Fruit fly (Drosophila melanogaster): ENCODE measurements around the gene Spn38F.
A peak's percentile ranks its signal among the peaks of the same experiment; 100 is the strongest.

DNA sequence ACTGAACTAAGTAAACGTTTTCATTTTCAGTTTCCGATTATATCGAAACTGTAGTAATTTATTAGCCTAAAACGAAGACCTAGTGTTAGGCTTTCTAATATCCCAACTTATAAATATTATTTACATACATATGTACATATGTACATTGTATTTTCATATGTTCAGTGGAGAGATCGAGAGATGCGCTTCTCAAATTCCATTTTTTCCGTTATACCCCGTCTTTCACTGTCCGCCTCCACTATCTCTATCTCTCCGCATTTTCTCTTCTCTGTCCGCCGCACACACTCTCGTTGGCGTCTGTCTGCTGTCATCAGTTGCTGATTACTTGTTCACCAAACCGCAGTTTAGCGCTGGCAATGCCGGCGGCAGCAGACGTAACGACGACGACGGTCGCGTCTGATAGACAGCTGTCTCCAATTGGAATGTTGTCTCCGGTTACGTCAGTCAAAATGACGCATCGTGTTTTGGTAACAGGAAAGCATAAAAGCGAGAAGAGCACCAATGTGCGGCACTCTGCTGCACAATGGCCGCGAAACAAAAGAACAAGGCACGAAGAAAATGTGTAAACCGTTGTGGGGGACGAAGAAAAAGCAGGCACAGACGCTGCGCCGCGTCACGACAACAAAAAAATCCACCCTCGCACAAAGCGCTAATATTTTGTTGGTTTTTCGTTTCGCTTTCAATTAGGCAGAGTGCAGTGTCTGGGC is 15.1 kb downstream of the Spn38F start, which contains the start of gene CG9331:
- TF ChIP-seq CG8478 (optimal IDR thresholded peaks at IDR 0.05) = no peak
- TF ChIP-seq CTCF (optimal IDR thresholded peaks at IDR 0.05) = peak in 1 of 2 experiments; percentile 20
